Worm (Caenorhabditis elegans) whole organism, young adult: ENCODE results near the gene rps-21.

Source experiments
- egl-18 ChIP-seq: fragments of 200-800 bp; sonication (Bioruptor generic); IDR thresholded peaks from 2 replicates; pipeline ENCODE4 v1.3.6; 2022; ENCODE audit warnings: missing genetic modification reagents, missing genetic modification characterization, missing compliant biosample characterization
- lin-35 ChIP-seq, 3 experiments: fragments of 150-350 bp in 2 of 3; sonication (generic microtip) in 1 of 3; optimal IDR thresholded peaks; 2 replicates each; lab custom pipeline; 2014 to 2018; ENCODE audit warnings: missing biosample characterization in 3 of 3, missing genetic modification characterization in 3 of 3, missing genetic modification reagents in 3 of 3

DNA sequence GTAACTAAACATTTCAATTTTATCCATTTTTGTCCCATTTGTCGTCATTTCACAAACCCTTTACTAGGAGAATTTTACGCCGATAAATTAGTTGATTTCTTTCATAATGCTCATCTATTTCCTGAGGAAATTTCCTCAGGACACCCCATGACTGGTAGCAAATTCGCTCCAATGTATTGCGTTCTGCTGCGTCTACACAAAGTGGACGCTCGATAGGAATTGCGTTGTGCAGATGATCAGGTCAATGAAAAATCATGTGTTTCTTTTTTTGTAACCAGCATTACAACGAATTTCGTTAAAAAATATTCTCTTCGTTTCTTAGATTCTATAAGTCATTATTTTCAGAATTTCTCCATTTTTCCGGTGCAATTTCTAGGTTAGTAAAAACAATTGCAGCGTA is 7.6 kb downstream of the rps-21 start, which contains the start of gene epg-4:
- no peak for TF ChIP-seq egl-18 (GFP tag; lab: Robert Waterston, UW)
- TF ChIP-seq lin-35 (GFP tag; optimal IDR thresholded peaks at IDR 0.05; lab: Kevin White, UChicago), result peak in 1 of 3 experiments; percentile 28
